Worm (Caenorhabditis elegans): Measurements from ENCODE around the gene dod-24.

dod-24 gene

DNA sequence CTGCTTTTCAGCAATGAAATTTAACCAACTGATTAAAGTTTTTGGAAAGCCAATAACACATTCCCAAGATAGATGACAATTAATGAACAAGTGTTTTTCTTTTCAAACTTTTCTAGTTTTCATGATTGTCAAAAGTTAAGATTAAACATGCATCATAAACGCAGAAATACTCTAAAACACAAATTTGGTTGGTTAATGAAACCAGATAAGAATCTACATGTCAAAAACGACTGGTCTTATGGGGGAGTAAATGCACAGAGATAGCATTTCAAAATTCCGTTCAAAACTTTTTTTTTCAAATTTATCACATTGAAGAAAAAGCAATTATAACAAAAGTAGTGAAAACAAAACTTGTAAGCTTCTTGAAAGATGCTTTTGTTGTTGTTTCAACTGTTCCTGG, 37.5 kb downstream of the dod-24 start:
- TF ChIP-seq unc-39 (tag; optimal IDR thresholded peaks at IDR 0.05) (no peak), ztf-4 (tag; optimal IDR thresholded peaks at IDR 0.05) (no peak), ama-1 (optimal IDR thresholded peaks at IDR 0.05) (no peak), elt-2 (tag; optimal IDR thresholded peaks at IDR 0.05) (peak; percentile 64), ceh-28 (tag; optimal IDR thresholded peaks at IDR 0.05) (no peak), lin-39 (tag; optimal IDR thresholded peaks at IDR 0.05) (no peak), ceh-16 (tag; optimal IDR thresholded peaks at IDR 0.05) (no peak)

DNA sequence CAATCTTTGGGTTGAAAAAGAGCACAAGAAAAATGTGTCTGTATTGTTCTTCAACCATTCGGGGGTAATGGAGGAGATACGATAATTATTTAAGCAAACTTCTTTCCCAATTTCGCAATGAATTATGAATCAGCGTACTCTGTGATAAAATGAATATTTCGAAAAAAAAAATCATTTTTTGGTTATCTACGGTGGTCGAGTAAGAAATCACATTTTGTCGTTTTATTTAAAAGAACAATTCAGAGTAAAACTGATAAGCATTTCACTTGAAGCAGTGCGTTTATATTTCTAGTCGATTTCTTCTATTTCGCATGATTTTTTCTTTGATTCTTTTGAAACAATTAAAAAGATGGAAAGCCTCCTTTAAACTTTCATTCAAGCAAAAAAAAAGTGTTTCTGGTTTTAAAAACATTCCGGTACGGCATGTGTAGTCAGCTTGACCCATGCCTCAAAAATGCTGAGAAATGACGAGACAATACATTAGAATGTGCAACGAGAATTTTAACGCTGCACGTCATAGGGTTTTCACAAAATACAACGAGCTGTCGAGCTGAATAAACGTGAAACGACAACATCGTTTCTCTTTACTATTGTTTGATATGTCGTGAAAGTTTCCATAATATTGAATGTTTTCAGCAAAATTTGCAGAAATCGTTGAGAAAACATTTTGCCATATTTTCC, 38.6 kb downstream of the dod-24 start, which contains the start of gene K08D8.2:
Gene K08D8.2, plus strand, starts transcription at position 631 of the 681 bp plus-strand sequence.
- TF ChIP-seq ztf-4 (tag; optimal IDR thresholded peaks at IDR 0.05), result no peak
- peak; percentile 61 for TF ChIP-seq elt-2 (tag; optimal IDR thresholded peaks at IDR 0.05)
- TF ChIP-seq lin-15B (tag; optimal IDR thresholded peaks at IDR 0.05), result no peak

DNA sequence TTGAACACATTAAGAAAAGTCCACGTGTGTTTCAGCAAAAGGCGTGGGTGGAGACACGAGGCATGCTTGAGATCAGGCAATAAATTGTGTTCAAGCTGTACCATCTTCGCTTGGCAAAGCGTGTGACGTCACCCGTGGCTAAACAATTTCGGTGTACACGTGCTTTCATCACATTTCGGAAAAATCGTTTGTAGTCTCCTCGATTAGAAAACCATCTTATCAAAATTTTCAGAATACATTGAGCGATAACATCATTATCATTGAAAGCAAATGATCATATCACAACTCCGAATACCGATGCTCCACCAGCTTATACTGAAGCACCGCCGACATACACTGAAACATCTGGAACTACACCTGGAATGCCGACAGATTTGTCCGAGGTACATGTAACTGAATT, 39.6 kb downstream of the dod-24 start:
- peak; percentile 51 for TF ChIP-seq pqm-1 (tag; optimal IDR thresholded peaks at IDR 0.05)
- TF ChIP-seq jun-1 (tag; optimal IDR thresholded peaks at IDR 0.05), result peak; percentile 50
- TF ChIP-seq fos-1 (tag; optimal IDR thresholded peaks at IDR 0.05), result no peak
- TF ChIP-seq ama-1 (optimal IDR thresholded peaks at IDR 0.05), result no peak
- no peak for TF ChIP-seq nhr-25 (tag; optimal IDR thresholded peaks at IDR 0.05)
- no peak for TF ChIP-seq snpc-4 (tag; optimal IDR thresholded peaks at IDR 0.05)
- TF ChIP-seq elt-2 (tag; optimal IDR thresholded peaks at IDR 0.05), result peak; percentile 86
- no peak for TF ChIP-seq zag-1 (tag; optimal IDR thresholded peaks at IDR 0.05)

DNA sequence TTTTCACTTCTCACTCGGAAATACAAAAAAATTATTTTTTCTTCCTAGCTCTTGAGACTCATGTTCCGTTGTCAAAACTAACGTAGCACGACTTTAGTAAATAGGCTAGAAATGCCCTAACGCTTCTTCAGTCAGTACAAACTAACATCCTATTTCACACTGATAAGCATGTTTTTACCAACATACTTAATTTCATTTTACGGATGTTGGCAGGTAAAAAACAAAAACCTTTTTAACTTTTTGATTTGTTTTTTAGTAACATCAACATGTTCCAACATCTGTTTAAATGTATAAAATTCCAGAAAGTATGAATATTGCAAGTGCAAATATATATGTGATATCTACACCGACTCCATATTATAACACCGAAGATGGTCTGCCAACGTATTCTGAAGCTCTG, 40.9 kb downstream of the dod-24 start, which contains the start of gene K08D8.10:
Gene K08D8.10, plus strand, starts transcription at position 301 of the 400 bp plus-strand sequence.
- TF ChIP-seq ceh-82 (tag; optimal IDR thresholded peaks at IDR 0.05), result no peak

DNA sequence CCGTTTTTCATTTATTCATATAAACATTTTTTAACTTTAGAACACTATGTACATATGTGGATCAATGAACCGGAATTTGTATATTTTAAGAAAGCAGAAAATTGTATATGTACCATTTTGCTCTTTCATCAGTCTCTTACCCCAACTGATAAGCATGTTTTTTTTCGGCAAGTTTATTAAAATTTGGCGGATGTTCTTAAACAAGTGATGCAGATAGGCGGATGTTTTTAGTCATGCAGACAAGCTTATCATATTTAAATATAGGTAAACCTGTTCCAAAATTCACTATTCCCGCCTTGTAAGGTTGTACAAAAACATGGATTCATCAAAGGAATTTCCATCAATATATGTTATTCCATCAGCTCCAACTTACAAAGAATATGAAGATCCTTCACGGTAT, 41.8 kb downstream of the dod-24 start, which contains the start of gene K08D8.9:
Gene K08D8.9, plus strand, starts transcription at position 301 of the 400 bp plus-strand sequence.
- TF ChIP-seq ceh-16 (tag; optimal IDR thresholded peaks at IDR 0.05) (no peak), lin-39 (tag; optimal IDR thresholded peaks at IDR 0.05) (no peak), R02D3.7 (tag; optimal IDR thresholded peaks at IDR 0.05) (no peak), ceh-82 (tag; optimal IDR thresholded peaks at IDR 0.05) (no peak), unc-62 (GFP tag; optimal IDR thresholded peaks at IDR 0.05) (no peak), ztf-4 (tag; optimal IDR thresholded peaks at IDR 0.05) (no peak), egl-5 (tag; optimal IDR thresholded peaks at IDR 0.05) (no peak), mdl-1 (tag; optimal IDR thresholded peaks at IDR 0.05) (no peak), aly-2 (tag; optimal IDR thresholded peaks at IDR 0.05) (no peak), nhr-67 (tag; optimal IDR thresholded peaks at IDR 0.05) (no peak), eor-1 (tag; optimal IDR thresholded peaks at IDR 0.05) (no peak), fos-1 (tag; optimal IDR thresholded peaks at IDR 0.05) (no peak), ztf-11 (tag; optimal IDR thresholded peaks at IDR 0.05) (no peak), nhr-11 (tag; optimal IDR thresholded peaks at IDR 0.05) (no peak), egl-27 (tag; optimal IDR thresholded peaks at IDR 0.05) (no peak)

DNA sequence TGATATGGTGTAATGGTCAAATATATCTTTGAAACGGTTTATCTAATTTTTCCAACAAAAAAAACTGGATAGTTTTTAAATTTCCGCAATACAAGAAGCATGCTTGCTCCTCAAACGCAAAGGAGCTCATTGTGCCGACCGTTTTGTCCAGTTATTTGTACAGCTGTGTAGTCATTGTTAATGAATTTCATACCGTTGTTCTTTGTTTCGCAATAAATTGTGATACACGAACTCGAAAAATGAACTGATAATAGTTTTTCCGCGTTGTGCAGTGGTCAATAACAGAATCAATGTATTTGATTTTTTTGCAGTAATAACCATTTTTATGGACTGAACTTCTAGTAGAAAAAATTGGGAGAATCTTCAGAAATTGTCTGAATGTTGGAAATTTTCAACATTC, 42.3 kb downstream of the dod-24 start:
- TF ChIP-seq elt-3 (tag; optimal IDR thresholded peaks at IDR 0.05) (no peak), elt-2 (tag; optimal IDR thresholded peaks at IDR 0.05) (peak; percentile 10), pha-4 (tag; optimal IDR thresholded peaks at IDR 0.05) (peak; percentile 10)

DNA sequence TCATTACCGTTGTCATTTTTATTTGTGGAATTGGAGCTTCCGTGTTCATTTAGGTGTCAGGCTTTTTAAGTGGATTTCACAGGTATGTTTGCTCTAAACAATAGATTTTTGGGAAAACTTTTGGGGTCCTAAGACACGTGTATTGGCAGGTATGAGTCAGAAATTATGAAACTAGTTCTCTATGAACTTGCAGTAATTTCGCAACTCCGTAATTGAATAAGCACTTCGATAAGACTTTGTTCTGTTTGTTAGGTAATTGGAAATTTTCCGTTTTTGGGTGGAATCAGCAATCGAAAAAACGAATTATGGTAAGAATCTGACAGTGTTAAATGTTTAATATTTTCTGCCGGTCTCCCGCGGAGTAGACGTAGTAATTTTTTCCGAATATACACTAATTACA, 44.0 kb downstream of the dod-24 start:
- TF ChIP-seq elt-2 (tag; optimal IDR thresholded peaks at IDR 0.05) (no peak), ztf-4 (tag; optimal IDR thresholded peaks at IDR 0.05) (no peak), ceh-16 (tag; optimal IDR thresholded peaks at IDR 0.05) (no peak), nhr-25 (tag; optimal IDR thresholded peaks at IDR 0.05) (no peak), ZK546.5 (tag; optimal IDR thresholded peaks at IDR 0.05) (no peak), pqm-1 (tag; optimal IDR thresholded peaks at IDR 0.05) (no peak), eor-1 (tag; optimal IDR thresholded peaks at IDR 0.05) (no peak), nhr-11 (tag; optimal IDR thresholded peaks at IDR 0.05) (no peak), elt-3 (tag; optimal IDR thresholded peaks at IDR 0.05) (no peak)
